Fruit fly (Drosophila melanogaster) whole organism, embryonic: Measurements from ENCODE around the gene Paris.
A peak's percentile ranks its signal among the peaks of the same experiment; 100 is the strongest.

Source experiments
- ATbp ChIP-seq: fragments of 200-800 bp; sonication (Bioruptor generic); optimal IDR thresholded peaks from 2 replicates; lab custom pipeline; 2017; ENCODE audit warnings: missing biosample characterization, mild to moderate bottlenecking, missing genetic modification characterization, missing genetic modification reagents
- B-H1 ChIP-seq: fragments of 200-800 bp; sonication (Bioruptor generic); IDR thresholded peaks from 3 replicates; pipeline ENCODE4 v1.3.6; 2022; ENCODE audit warnings: missing biosample characterization, missing genetic modification characterization
- CG10321 ChIP-seq: fragments of 200-800 bp; sonication (Bioruptor generic); IDR thresholded peaks from 2 replicates; pipeline ENCODE4 v1.3.6; 2022; ENCODE audit warnings: missing biosample characterization, missing genetic modification characterization
- CG11093 ChIP-seq: fragments of 200-800 bp; sonication (Bioruptor generic); IDR thresholded peaks from 3 replicates; pipeline ENCODE4 v1.3.6; 2022; ENCODE audit warnings: missing biosample characterization, missing genetic modification characterization
- CG12299 ChIP-seq: fragments of 200-800 bp; sonication (Bioruptor generic); optimal IDR thresholded peaks from 2 replicates; lab custom pipeline; 2018; ENCODE audit warnings: missing biosample characterization, mild to moderate bottlenecking, missing genetic modification characterization
- CG12942 ChIP-seq: fragments of 200-800 bp; sonication (Bioruptor generic); optimal IDR thresholded peaks from 3 replicates; lab custom pipeline; 2016; ENCODE audit warnings: missing biosample characterization, missing genetic modification characterization
- CG14050 ChIP-seq: fragments of 200-800 bp; sonication (Bioruptor generic); IDR thresholded peaks from 3 replicates; pipeline ENCODE4 v1.3.6; 2022; ENCODE audit warnings: missing biosample characterization, missing genetic modification characterization
- CG15269 ChIP-seq: fragments of 200-800 bp; sonication (Bioruptor generic); optimal IDR thresholded peaks from 2 replicates; lab custom pipeline; 2018; ENCODE audit warnings: missing biosample characterization, mild to moderate bottlenecking, missing genetic modification characterization, moderate library complexity
- CG1647 ChIP-seq: fragments of 200-800 bp; sonication (Bioruptor generic); optimal IDR thresholded peaks from 3 replicates; lab custom pipeline; 2016; ENCODE audit warnings: missing biosample characterization, missing genetic modification characterization
- CG16779 ChIP-seq: fragments of 200-800 bp; sonication (Bioruptor generic); IDR thresholded peaks from 2 replicates; pipeline ENCODE4 v1.3.6; 2022; ENCODE audit warnings: missing biosample characterization, missing genetic modification characterization
- CG17328 ChIP-seq: fragments of 200-800 bp; sonication (Bioruptor generic); IDR thresholded peaks from 2 replicates; pipeline ENCODE4 v1.3.6; 2022; ENCODE audit warnings: missing biosample characterization, missing genetic modification characterization
- CG17385 ChIP-seq: fragments of 200-800 bp; sonication (Bioruptor generic); optimal IDR thresholded peaks from 3 replicates; lab custom pipeline; 2018; ENCODE audit warnings: missing biosample characterization, mild to moderate bottlenecking, missing genetic modification characterization
- CG1792 ChIP-seq: fragments of 200-800 bp; sonication (Bioruptor generic); optimal IDR thresholded peaks from 2 replicates; lab custom pipeline; 2016; ENCODE audit warnings: missing biosample characterization, missing genetic modification characterization
- CG18764 ChIP-seq: fragments of 200-800 bp; sonication (Bioruptor generic); optimal IDR thresholded peaks from 3 replicates; lab custom pipeline; 2016; ENCODE audit warnings: missing biosample characterization, missing genetic modification characterization
- CG2712 ChIP-seq: fragments of 200-800 bp; optimal IDR thresholded peaks from 3 replicates; lab custom pipeline; 2019; ENCODE audit warnings: missing biosample characterization, mild to moderate bottlenecking, missing genetic modification characterization, moderate library complexity
- CG3281 ChIP-seq: fragments of 200-800 bp; sonication (Bioruptor generic); optimal IDR thresholded peaks from 3 replicates; lab custom pipeline; 2017; ENCODE audit warnings: missing biosample characterization, mild to moderate bottlenecking, missing genetic modification characterization
- CG3847 ChIP-seq: fragments of 200-800 bp; sonication (Bioruptor generic); IDR thresholded peaks from 2 replicates; pipeline ENCODE4 v1.3.6; 2022; ENCODE audit warnings: missing biosample characterization, missing genetic modification characterization
- CG5180 ChIP-seq: fragments of 200-800 bp; sonication (Bioruptor generic); optimal IDR thresholded peaks from 3 replicates; lab custom pipeline; 2017; ENCODE audit warnings: missing biosample characterization, missing genetic modification characterization, mild to moderate bottlenecking, moderate library complexity, missing genetic modification reagents
- CG7745 ChIP-seq: fragments of 200-800 bp; sonication (Bioruptor generic); optimal IDR thresholded peaks from 2 replicates; lab custom pipeline; 2018; ENCODE audit warnings: missing biosample characterization, mild to moderate bottlenecking, missing genetic modification characterization, moderate library complexity
- Drgx ChIP-seq: fragments of 200-800 bp; sonication (Bioruptor generic); IDR thresholded peaks from 2 replicates; pipeline ENCODE4 v1.3.6; 2022; ENCODE audit warnings: missing biosample characterization, missing genetic modification characterization
- Ets65A ChIP-seq: fragments of 200-800 bp; sonication (Bioruptor generic); peaks from one replicate; lab custom pipeline; 2016; ENCODE audit warnings: missing biosample characterization, missing genetic modification characterization
- Max ChIP-seq: fragments of 200-800 bp; sonication (Bioruptor generic); optimal IDR thresholded peaks from 2 replicates; lab custom pipeline; 2016; ENCODE audit warnings: missing biosample characterization, mild to moderate bottlenecking, missing genetic modification characterization
- Meics ChIP-seq: fragments of 200-800 bp; sonication (Bioruptor generic); optimal IDR thresholded peaks from 2 replicates; lab custom pipeline; 2017; ENCODE audit warnings: missing biosample characterization, mild to moderate bottlenecking, missing genetic modification characterization
- Myb ChIP-seq: fragments of 200-800 bp; sonication (Bioruptor generic); optimal IDR thresholded peaks from 2 replicates; lab custom pipeline; 2016; ENCODE audit warnings: missing biosample characterization, missing genetic modification characterization
- Oli ChIP-seq: fragments of 200-800 bp; sonication (Bioruptor generic); optimal IDR thresholded peaks from 2 replicates; lab custom pipeline; 2018; ENCODE audit warnings: missing biosample characterization, mild to moderate bottlenecking, missing genetic modification characterization, moderate library complexity
- Opbp ChIP-seq: fragments of 200-800 bp; sonication (Bioruptor generic); IDR thresholded peaks from 3 replicates; pipeline ENCODE4 v1.3.6; 2022; ENCODE audit warnings: missing biosample characterization, missing genetic modification characterization; ENCODE audit not compliant: partially characterized antibody
- Optix ChIP-seq: fragments of 200-800 bp; sonication (Bioruptor generic); IDR thresholded peaks from 3 replicates; pipeline ENCODE4 v1.3.6; 2022; ENCODE audit warnings: missing biosample characterization, missing genetic modification characterization
- Ptx1 ChIP-seq: fragments of 200-800 bp; sonication (Bioruptor generic); IDR thresholded peaks from 2 replicates; pipeline ENCODE4 v1.3.6; 2022; ENCODE audit warnings: missing biosample characterization, missing genetic modification characterization
- Rx ChIP-seq: fragments of 200-800 bp; sonication (Bioruptor generic); IDR thresholded peaks from 2 replicates; pipeline ENCODE4 v1.3.6; 2022; ENCODE audit warnings: missing biosample characterization, missing genetic modification characterization
- btn ChIP-seq: fragments of 200-800 bp; sonication (Bioruptor generic); optimal IDR thresholded peaks from 2 replicates; lab custom pipeline; 2016; ENCODE audit warnings: missing biosample characterization, missing genetic modification characterization
- dan ChIP-seq: fragments of 200-800 bp; sonication (Bioruptor generic); IDR thresholded peaks from 2 replicates; pipeline ENCODE4 v1.3.6; 2022; ENCODE audit warnings: missing biosample characterization, missing genetic modification characterization
- danr ChIP-seq: fragments of 200-800 bp; sonication (Bioruptor generic); IDR thresholded peaks from 2 replicates; pipeline ENCODE4 v1.3.6; 2022; ENCODE audit warnings: missing biosample characterization, missing genetic modification characterization
- dmrt11E ChIP-seq: fragments of 200-800 bp; sonication (Bioruptor generic); optimal IDR thresholded peaks from 3 replicates; lab custom pipeline; 2018; ENCODE audit warnings: missing biosample characterization, mild to moderate bottlenecking, missing genetic modification characterization, moderate library complexity
- fu2 ChIP-seq: fragments of 200-800 bp; sonication (Bioruptor generic); optimal IDR thresholded peaks from 2 replicates; lab custom pipeline; 2016; ENCODE audit warnings: missing biosample characterization, missing genetic modification characterization
- gt ChIP-seq: fragments of 200-800 bp; sonication (Bioruptor generic); IDR thresholded peaks from 2 replicates; pipeline ENCODE4 v1.3.6; 2022; ENCODE audit warnings: missing biosample characterization, missing genetic modification characterization
- hth ChIP-seq: fragments of >200 bp; optimal IDR thresholded peaks from 2 replicates; lab custom pipeline; 2017; ENCODE audit warnings: inconsistent platforms
- maf-S ChIP-seq: fragments of 200-800 bp; sonication (Bioruptor generic); optimal IDR thresholded peaks from 2 replicates; lab custom pipeline; 2016; ENCODE audit warnings: missing biosample characterization, missing genetic modification characterization
- pan ChIP-seq, 4 experiments: fragments of >200 bp in 3 of 4; fragments of 200-800 bp in 1 of 4; sonication (Bioruptor generic) in 1 of 4; optimal IDR thresholded peaks in 3 of 4; IDR thresholded peaks in 1 of 4; 2 replicates each; pipeline versions ENCODE4 v1.3.6 to Lab custom; 2017 to 2022; ENCODE audit warnings: missing biosample characterization in 2 of 4, missing genetic modification characterization in 2 of 4, mixed read lengths in 1 of 4
- pho ChIP-seq: fragments of 200-800 bp; sonication (Bioruptor generic); optimal IDR thresholded peaks from 2 replicates; lab custom pipeline; 2016; ENCODE audit warnings: missing biosample characterization, missing genetic modification characterization
- row ChIP-seq: fragments of 200-800 bp; sonication (Bioruptor generic); IDR thresholded peaks from 3 replicates; pipeline ENCODE4 v1.3.6; 2022; ENCODE audit warnings: missing biosample characterization, missing genetic modification characterization
- sima ChIP-seq: fragments of 200-800 bp; sonication (Bioruptor generic); optimal IDR thresholded peaks from 2 replicates; lab custom pipeline; 2016; ENCODE audit warnings: missing biosample characterization, missing genetic modification characterization
- slbo ChIP-seq: fragments of 200-800 bp; sonication (Bioruptor generic); IDR thresholded peaks from 2 replicates; pipeline ENCODE4 v1.3.6; 2022; ENCODE audit warnings: missing biosample characterization, missing genetic modification characterization
- sr ChIP-seq: fragments of 200-800 bp; sonication (Bioruptor generic); IDR thresholded peaks from 3 replicates; pipeline ENCODE4 v1.3.6; 2022; ENCODE audit warnings: missing biosample characterization, missing genetic modification characterization
- sug ChIP-seq: fragments of 200-800 bp; optimal IDR thresholded peaks from 2 replicates; lab custom pipeline; 2019; ENCODE audit warnings: missing biosample characterization, mild to moderate bottlenecking, missing genetic modification characterization, moderate library complexity
- tna ChIP-seq: fragments of 200-800 bp; sonication (Bioruptor generic); IDR thresholded peaks from 2 replicates; pipeline ENCODE4 v1.3.6; 2022; ENCODE audit warnings: missing biosample characterization, missing genetic modification characterization; ENCODE audit not compliant: partially characterized antibody
- unc-4 ChIP-seq: fragments of 200-800 bp; sonication (Bioruptor generic); IDR thresholded peaks from 2 replicates; pipeline ENCODE4 v1.3.6; 2022; ENCODE audit warnings: missing biosample characterization, missing genetic modification characterization; ENCODE audit not compliant: partially characterized antibody
- unpg ChIP-seq: fragments of 200-800 bp; sonication (Bioruptor generic); optimal IDR thresholded peaks from 3 replicates; lab custom pipeline; 2018; ENCODE audit warnings: missing biosample characterization, mild to moderate bottlenecking, missing genetic modification characterization, moderate library complexity
- vnd ChIP-seq: fragments of 200-800 bp; sonication (Bioruptor generic); IDR thresholded peaks from 3 replicates; pipeline ENCODE4 v1.3.6; 2022; ENCODE audit warnings: missing biosample characterization, missing genetic modification characterization; ENCODE audit not compliant: partially characterized antibody
- wdn ChIP-seq: fragments of 200-800 bp; sonication (Bioruptor generic); IDR thresholded peaks from 2 replicates; pipeline ENCODE4 v1.3.6; 2022; ENCODE audit warnings: missing biosample characterization, missing genetic modification characterization

Paris gene

dm6 chr2L:4440881-4441737 is 22.3 kb upstream of the Paris start, which contains the start of gene CG15431 (continued):
- TF ChIP-seq CG7745 (tag; lab: Kevin White, UChicago) (no peak), CG17385 (GFP tag; lab: Kevin White, UChicago) (peak; percentile 31), slbo (GFP tag; lab: Robert Waterston, UW) (peak; percentile 78), Optix (GFP tag; lab: Robert Waterston, UW) (0 out of 3 replicates have a peak, but pooled peaks have one; percentile 50), sug (tag; lab: Kevin White, UChicago) (peak; percentile 37), CG5180 (peak; percentile 59), CG3281 (GFP tag; lab: Kevin White, UChicago) (peak; percentile 69), CG14050 (GFP tag; lab: Robert Waterston, UW) (peak; percentile 46; the same call in 2 of the 3 replicates), dan (GFP tag; lab: Robert Waterston, UW) (no peak), Myb (GFP tag; lab: Kevin White, UChicago) (no peak), CG15269 (tag; lab: Kevin White, UChicago) (peak; percentile 65), fu2 (GFP tag; lab: Kevin White, UChicago) (no peak), CG10321 (GFP tag; lab: Robert Waterston, UW) (0 out of 2 replicates have a peak, but pooled peaks have one; percentile 41), CG3847 (peak; percentile 39), unc-4 (GFP tag; lab: Robert Waterston, UW) (no peak), sr (GFP tag; lab: Robert Waterston, UW) (peak; percentile 94), Oli (tag; lab: Kevin White, UChicago) (peak; percentile 53), Rx (GFP tag; lab: Robert Waterston, UW) (peak; percentile 67), ATbp (GFP tag; lab: Kevin White, UChicago) (peak; percentile 67), gt (GFP tag; lab: Robert Waterston, UW) (no peak), hth (no peak), dmrt11E (tag; lab: Kevin White, UChicago) (no peak), CG17328 (0 out of 2 replicates have a peak, but pooled peaks have one; percentile 36), pan (optimal IDR thresholded peaks at IDR 0.05; lab: Kevin White, UChicago) (no peak), pan (GFP tag; optimal IDR thresholded peaks at IDR 0.05 in 1 of 2, IDR thresholded peaks at IDR 0.05 in 1 of 2) (peak in 1 of 2 experiments; percentile 78), btn (no peak), CG18764 (peak; percentile 17), row (GFP tag; lab: Robert Waterston, UW) (peak; percentile 71), CG1647 (peak; percentile 23), sima (GFP tag; lab: Kevin White, UChicago) (no peak), CG16779 (0 out of 2 replicates have a peak, but pooled peaks have one; percentile 63), vnd (GFP tag; lab: Robert Waterston, UW) (no peak), CG1792 (GFP tag; lab: Kevin White, UChicago) (no peak), Ptx1 (GFP tag; lab: Robert Waterston, UW) (peak; percentile 75), danr (GFP tag; lab: Robert Waterston, UW) (no peak), unpg (GFP tag; lab: Kevin White, UChicago) (peak; percentile 66), Meics (GFP tag; lab: Kevin White, UChicago) (peak; percentile 77), pho (GFP tag; lab: Kevin White, UChicago) (peak; percentile 3), Ets65A (GFP tag; lab: Kevin White, UChicago) (peak; percentile 71), CG2712 (tag; lab: Kevin White, UChicago) (peak; percentile 40), Opbp (GFP tag; lab: Robert Waterston, UW) (no peak), wdn (GFP tag; lab: Robert Waterston, UW) (no peak), CG11093 (0 out of 3 replicates have a peak, but pooled peaks have one; percentile 21), CG12299 (tag; lab: Kevin White, UChicago) (peak; percentile 56), Drgx (0 out of 2 replicates have a peak, but pooled peaks have one; percentile 49), B-H1 (GFP tag; lab: Robert Waterston, UW) (0 out of 3 replicates have a peak, but pooled peaks have one; percentile 37), Max (GFP tag; lab: Kevin White, UChicago) (peak; percentile 53), CG12942 (GFP tag; lab: Kevin White, UChicago) (peak; percentile 33), tna (GFP tag; lab: Robert Waterston, UW) (no peak), maf-S (GFP tag; lab: Kevin White, UChicago) (no peak)
